Worm (Caenorhabditis elegans): ENCODE measurements around the gene F14H12.7.
"Not testable (repeated sequence)": the region's sequence is repeated elsewhere in the genome, so short reads cannot be mapped to it uniquely, and the experiment has no call there.

DNA sequence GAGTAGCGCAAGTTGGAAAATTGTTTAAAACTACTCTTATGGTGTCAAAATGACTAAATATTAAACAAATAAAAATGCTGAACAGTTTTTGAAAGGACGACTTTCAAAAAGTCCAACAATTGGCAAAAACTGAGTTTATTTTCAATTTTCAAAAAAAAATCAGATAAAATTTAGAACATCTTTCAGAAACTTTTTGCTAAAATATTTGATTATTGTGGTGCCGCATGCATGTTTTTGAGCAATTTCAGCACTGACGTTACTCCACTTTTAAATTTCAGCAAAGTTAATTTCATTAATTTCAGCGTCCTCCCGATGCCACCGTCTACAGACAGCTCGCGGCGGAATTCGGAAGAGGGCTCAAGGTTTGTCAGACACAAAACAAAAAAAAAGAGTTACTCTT, 23.1 kb downstream of the F14H12.7 start, which contains the start of gene cst-1:
- not testable (repeated sequence) for TF ChIP-seq elt-3 (tag; optimal IDR thresholded peaks at IDR 0.05); lin-15B (tag; optimal IDR thresholded peaks at IDR 0.05); hlh-4 (tag; optimal IDR thresholded peaks at IDR 0.05); unc-86 (tag; optimal IDR thresholded peaks at IDR 0.05); mef-2 (tag; optimal IDR thresholded peaks at IDR 0.05); elt-2 (tag; optimal IDR thresholded peaks at IDR 0.05); unc-62 (GFP tag; optimal IDR thresholded peaks at IDR 0.05); tbx-2 (tag; optimal IDR thresholded peaks at IDR 0.05); nhr-28 (tag; optimal IDR thresholded peaks at IDR 0.05); C16A3.4 (tag; optimal IDR thresholded peaks at IDR 0.05)
